Fruit fly (Drosophila melanogaster) Kc167 (cell line): ENCODE data around the gene CG4467.

Experiments
- Myc ChIP-seq: fragments of >200 bp; optimal IDR thresholded peaks from 2 replicates; lab custom pipeline; 2017; ENCODE audit warnings: missing external identifiers
- Sin3A ChIP-seq: fragments of >200 bp; optimal IDR thresholded peaks from 2 replicates; lab custom pipeline; 2018; ENCODE audit warnings: missing external identifiers
- h ChIP-seq: fragments of >200 bp; optimal IDR thresholded peaks from 3 replicates; lab custom pipeline; 2018; ENCODE audit warnings: missing external identifiers
- psq ChIP-seq: fragments of >200 bp; optimal IDR thresholded peaks from 2 replicates; lab custom pipeline; 2017; ENCODE audit warnings: missing external identifiers
- ttk ChIP-seq: sonication (Bioruptor generic); optimal IDR thresholded peaks from 2 replicates; lab custom pipeline; 2017; ENCODE audit warnings: missing external identifiers

- TF ChIP-seq psq = no peak
- TF ChIP-seq Myc (lab: Kevin White, UChicago) = no peak
- no peak for TF ChIP-seq ttk (lab: Kevin White, UChicago)
- no peak for TF ChIP-seq h (lab: Kevin White, UChicago)
- TF ChIP-seq Sin3A = no peak
These were observed 9.7 kb downstream of the CG4467 start for dm6 chr3R:23239051-23239450.
